Worm (Caenorhabditis elegans) whole organism, young adult: ENCODE results near the gene srt-30.

ENCODE experiments used
- tbp1 ChIP-seq: fragments of 200-800 bp; sonication (Bioruptor generic); optimal IDR thresholded peaks from 2 replicates; lab custom pipeline; 2018; ENCODE audit warnings: mild to moderate bottlenecking, missing genetic modification characterization, missing compliant biosample characterization
- tbx-9 ChIP-seq: sonication (generic microtip); optimal IDR thresholded peaks from 2 replicates; lab custom pipeline; 2016; ENCODE audit warnings: borderline replicate concordance, missing genetic modification characterization, inconsistent platforms, missing compliant biosample characterization

- TF ChIP-seq tbp1 (GFP tag; lab: Kevin White, UChicago) (no peak), tbx-9 (tag; lab: Kevin White, UChicago) (no peak)
Observed at ce11 chrV:3808336-3808735, 8.1 kb upstream of the srt-30 start, which contains the start of gene srw-6.
